Worm (Caenorhabditis elegans): Measurements from ENCODE around the gene vps-37.

DNA sequence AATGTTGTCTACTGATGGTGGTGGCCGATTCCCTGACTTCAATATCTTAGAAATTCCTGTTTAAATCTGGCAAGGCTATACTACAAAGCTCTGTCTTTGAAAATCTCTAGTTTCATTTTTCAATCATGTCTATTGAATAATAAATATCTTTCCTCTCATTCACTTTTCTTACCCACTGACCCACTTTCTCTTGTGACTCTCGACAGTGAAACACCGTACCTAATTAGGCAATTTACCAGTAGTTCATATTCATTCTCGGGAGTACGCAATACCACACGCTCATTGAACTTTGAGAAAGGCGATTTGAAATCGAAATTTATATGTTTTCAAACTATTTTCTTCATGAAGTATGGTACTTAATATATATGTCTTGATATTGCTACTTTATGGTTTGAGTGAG lies 7.7 kb upstream of the vps-37 start, which contains the start of gene CD4.11:
- TF ChIP-seq pha-4 (tag; optimal IDR thresholded peaks at IDR 0.05) (no peak), lsy-2 (tag; optimal IDR thresholded peaks at IDR 0.05) (no peak), mab-5 (tag; optimal IDR thresholded peaks at IDR 0.05) (no peak), ces-1 (GFP tag; optimal IDR thresholded peaks at IDR 0.05) (no peak), ztf-11 (tag; optimal IDR thresholded peaks at IDR 0.05) (no peak), elt-1 (tag; optimal IDR thresholded peaks at IDR 0.05; ENCODE audit: borderline replicate concordance, insufficient read depth) (no peak), snpc-4 (tag; optimal IDR thresholded peaks at IDR 0.05) (no peak)

Data from whole organism, mixed stage, embryonic.